Fruit fly (Drosophila melanogaster) whole organism, embryonic: ENCODE measurements around the gene CG6432.

Source experiments
- Atf-2 ChIP-seq: fragments of 200-800 bp; sonication (Bioruptor generic); optimal IDR thresholded peaks from 2 replicates; lab custom pipeline; 2016; ENCODE audit warnings: missing biosample characterization, missing genetic modification characterization
- CG10209 ChIP-seq: fragments of 200-800 bp; sonication (Bioruptor generic); optimal IDR thresholded peaks from 3 replicates; lab custom pipeline; 2017; ENCODE audit warnings: missing biosample characterization, mild to moderate bottlenecking, missing genetic modification characterization, missing genetic modification reagents
- CG10267 ChIP-seq: fragments of 200-800 bp; sonication (Bioruptor generic); optimal IDR thresholded peaks from 2 replicates; lab custom pipeline; 2018; ENCODE audit warnings: missing biosample characterization, mild to moderate bottlenecking, missing genetic modification characterization, moderate library complexity
- CG11723 ChIP-seq: fragments of 200-800 bp; sonication (Bioruptor generic); optimal IDR thresholded peaks from 2 replicates; lab custom pipeline; 2017; ENCODE audit warnings: missing biosample characterization, mild to moderate bottlenecking, missing genetic modification characterization
- CG12071 ChIP-seq: fragments of 200-800 bp; sonication (Bioruptor generic); optimal IDR thresholded peaks from 3 replicates; lab custom pipeline; 2018; ENCODE audit warnings: missing biosample characterization, mild to moderate bottlenecking, missing genetic modification characterization
- CG14050 ChIP-seq: fragments of 200-800 bp; sonication (Bioruptor generic); IDR thresholded peaks from 3 replicates; pipeline ENCODE4 v1.3.6; 2022; ENCODE audit warnings: missing biosample characterization, missing genetic modification characterization
- CG17186 ChIP-seq: fragments of 200-800 bp; sonication (Bioruptor generic); optimal IDR thresholded peaks from 3 replicates; lab custom pipeline; 2017; ENCODE audit warnings: missing biosample characterization, missing genetic modification reagents, missing genetic modification characterization
- CG1832 ChIP-seq: fragments of 200-800 bp; sonication (Bioruptor generic); optimal IDR thresholded peaks from 2 replicates; lab custom pipeline; 2017; ENCODE audit warnings: missing biosample characterization, mild to moderate bottlenecking, missing genetic modification characterization, inconsistent platforms
- CG30020 ChIP-seq: fragments of 200-800 bp; optimal IDR thresholded peaks from 2 replicates; lab custom pipeline; 2019; ENCODE audit warnings: missing biosample characterization, mild to moderate bottlenecking, missing genetic modification characterization, moderate library complexity
- CG31224 ChIP-seq: fragments of 200-800 bp; sonication (Bioruptor generic); IDR thresholded peaks from 2 replicates; pipeline ENCODE4 v1.3.6; 2022; ENCODE audit warnings: missing biosample characterization, missing genetic modification characterization
- CG6272 ChIP-seq: fragments of 200-800 bp; sonication (Bioruptor generic); IDR thresholded peaks from 2 replicates; pipeline ENCODE4 v1.3.6; 2022; ENCODE audit warnings: missing biosample characterization, missing genetic modification characterization
- CG6813 ChIP-seq: fragments of 200-800 bp; sonication (Bioruptor generic); optimal IDR thresholded peaks from 2 replicates; lab custom pipeline; 2017; ENCODE audit warnings: missing biosample characterization, missing genetic modification characterization, mild to moderate bottlenecking, moderate library complexity, missing genetic modification reagents
- CG8388 ChIP-seq: fragments of 200-800 bp; sonication (Bioruptor generic); optimal IDR thresholded peaks from 2 replicates; lab custom pipeline; 2019; ENCODE audit warnings: missing biosample characterization, mild to moderate bottlenecking, missing genetic modification characterization, moderate library complexity
- CG8478 ChIP-seq: fragments of >200 bp; optimal IDR thresholded peaks from 2 replicates; lab custom pipeline; 2018
- CTCF ChIP-seq: fragments of 200-800 bp; sonication (Bioruptor generic); optimal IDR thresholded peaks from 2 replicates; lab custom pipeline; 2017; ENCODE audit warnings: missing biosample characterization, mild to moderate bottlenecking, missing genetic modification characterization, moderate library complexity
- CoRest ChIP-seq: fragments of 200-800 bp; sonication (Bioruptor generic); optimal IDR thresholded peaks from 3 replicates; lab custom pipeline; 2018; ENCODE audit warnings: missing biosample characterization, mild to moderate bottlenecking, missing genetic modification characterization, moderate library complexity
- Dp ChIP-seq: fragments of 200-800 bp; sonication (Bioruptor generic); optimal IDR thresholded peaks from 2 replicates; lab custom pipeline; 2018; ENCODE audit warnings: missing biosample characterization, mild to moderate bottlenecking, missing genetic modification characterization, moderate library complexity
- Drgx ChIP-seq: fragments of 200-800 bp; sonication (Bioruptor generic); IDR thresholded peaks from 2 replicates; pipeline ENCODE4 v1.3.6; 2022; ENCODE audit warnings: missing biosample characterization, missing genetic modification characterization
- Fer1 ChIP-seq: fragments of 200-800 bp; sonication (Bioruptor generic); optimal IDR thresholded peaks from 2 replicates; lab custom pipeline; 2017; ENCODE audit warnings: missing biosample characterization, mild to moderate bottlenecking, missing genetic modification characterization
- H2.0 ChIP-seq: fragments of 200-800 bp; sonication (Bioruptor generic); IDR thresholded peaks from 2 replicates; pipeline ENCODE4 v1.3.6; 2022; ENCODE audit warnings: missing biosample characterization, missing genetic modification characterization
- HLH3B ChIP-seq: fragments of 200-800 bp; sonication (Bioruptor generic); IDR thresholded peaks from 2 replicates; pipeline ENCODE4 v1.3.6; 2022; ENCODE audit warnings: missing biosample characterization, missing genetic modification characterization
- Hr3 ChIP-seq: fragments of 200-800 bp; sonication (Bioruptor generic); optimal IDR thresholded peaks from 3 replicates; lab custom pipeline; 2016; ENCODE audit warnings: missing biosample characterization, missing genetic modification characterization
- Hsf ChIP-seq: fragments of 200-800 bp; sonication (Bioruptor generic); optimal IDR thresholded peaks from 3 replicates; lab custom pipeline; 2016; ENCODE audit warnings: missing biosample characterization, missing genetic modification characterization
- Myb ChIP-seq: fragments of 200-800 bp; sonication (Bioruptor generic); optimal IDR thresholded peaks from 2 replicates; lab custom pipeline; 2016; ENCODE audit warnings: missing biosample characterization, missing genetic modification characterization
- Nf-YA ChIP-seq: fragments of 200-800 bp; sonication (Bioruptor generic); IDR thresholded peaks from 2 replicates; pipeline ENCODE4 v1.3.6; 2022; ENCODE audit warnings: missing biosample characterization, missing genetic modification characterization
- NfI ChIP-seq: fragments of 200-800 bp; sonication (Bioruptor generic); optimal IDR thresholded peaks from 3 replicates; lab custom pipeline; 2018; ENCODE audit warnings: missing biosample characterization, mild to moderate bottlenecking, missing genetic modification characterization, moderate library complexity
- Sin3A ChIP-seq: fragments of >200 bp; optimal IDR thresholded peaks from 2 replicates; lab custom pipeline; 2018
- Six4 ChIP-seq: fragments of 200-800 bp; sonication (Bioruptor generic); optimal IDR thresholded peaks from 2 replicates; lab custom pipeline; 2016; ENCODE audit warnings: missing biosample characterization, missing genetic modification characterization
- Trl ChIP-seq, 3 experiments: fragments of >200 bp in 2 of 3; fragments of 200-800 bp in 1 of 3; sonication (Bioruptor generic) in 1 of 3; optimal IDR thresholded peaks; 2 replicates in 1 of 3; 3 replicates in 2 of 3; lab custom pipeline; 2016 to 2017; ENCODE audit warnings: missing biosample characterization in 1 of 3, missing genetic modification characterization in 1 of 3
- YL-1 ChIP-seq: fragments of 200-800 bp; sonication (Bioruptor generic); optimal IDR thresholded peaks from 3 replicates; lab custom pipeline; 2017; ENCODE audit warnings: missing biosample characterization, mild to moderate bottlenecking, missing genetic modification characterization
- ac ChIP-seq: fragments of 200-800 bp; sonication (Bioruptor generic); optimal IDR thresholded peaks from 3 replicates; lab custom pipeline; 2017; ENCODE audit warnings: missing biosample characterization, mild to moderate bottlenecking, missing genetic modification characterization
- ash1 ChIP-seq: fragments of 200-800 bp; sonication (Bioruptor generic); optimal IDR thresholded peaks from 2 replicates; lab custom pipeline; 2018; ENCODE audit warnings: missing biosample characterization, mild to moderate bottlenecking, missing genetic modification characterization
- az2 ChIP-seq: fragments of 200-800 bp; sonication (Bioruptor generic); optimal IDR thresholded peaks from 3 replicates; lab custom pipeline; 2016; ENCODE audit warnings: missing biosample characterization, missing genetic modification characterization
- dpn ChIP-seq, 2 experiments: fragments of 200-800 bp; sonication (Bioruptor generic); optimal IDR thresholded peaks; 3 replicates each; lab custom pipeline; 2016; ENCODE audit warnings: missing biosample characterization in 2 of 2, missing genetic modification characterization in 2 of 2
- gce ChIP-seq: fragments of 200-800 bp; sonication (Bioruptor generic); IDR thresholded peaks from 3 replicates; pipeline ENCODE4 v1.3.6; 2022; ENCODE audit warnings: missing biosample characterization, missing genetic modification characterization
- grau ChIP-seq: fragments of 200-800 bp; optimal IDR thresholded peaks from 3 replicates; lab custom pipeline; 2019; ENCODE audit warnings: missing biosample characterization, mild to moderate bottlenecking, missing genetic modification characterization, moderate library complexity
- gsb ChIP-seq: fragments of 200-800 bp; sonication (Bioruptor generic); IDR thresholded peaks from 2 replicates; pipeline ENCODE4 v1.3.6; 2022; ENCODE audit warnings: missing biosample characterization, missing genetic modification characterization
- kay ChIP-seq: fragments of 200-800 bp; sonication (Bioruptor generic); optimal IDR thresholded peaks from 2 replicates; lab custom pipeline; 2016; ENCODE audit warnings: missing biosample characterization, missing genetic modification characterization
- lilli ChIP-seq: fragments of 200-800 bp; sonication (Bioruptor generic); optimal IDR thresholded peaks from 3 replicates; lab custom pipeline; 2016; ENCODE audit warnings: missing biosample characterization, missing genetic modification characterization
- lola ChIP-seq, 3 experiments: fragments of >200 bp in 2 of 3; fragments of 200-800 bp in 1 of 3; sonication (Bioruptor generic) in 1 of 3; optimal IDR thresholded peaks; 2 replicates each; lab custom pipeline; 2017 to 2019; ENCODE audit warnings: missing biosample characterization in 3 of 3, missing genetic modification characterization in 3 of 3, mild to moderate bottlenecking in 1 of 3, moderate library complexity in 1 of 3
- nau ChIP-seq: fragments of 200-800 bp; sonication (Bioruptor generic); optimal IDR thresholded peaks from 3 replicates; lab custom pipeline; 2017; ENCODE audit warnings: missing biosample characterization, mild to moderate bottlenecking, missing genetic modification characterization, missing genetic modification reagents
- pfk ChIP-seq: fragments of 200-800 bp; sonication (Bioruptor generic); optimal IDR thresholded peaks from 2 replicates; lab custom pipeline; 2018; ENCODE audit warnings: missing biosample characterization, mild to moderate bottlenecking, missing genetic modification characterization, moderate library complexity
- psq ChIP-seq: fragments of 200-800 bp; sonication (Bioruptor generic); optimal IDR thresholded peaks from 2 replicates; lab custom pipeline; 2017; ENCODE audit warnings: missing biosample characterization, missing genetic modification characterization
- pzg ChIP-seq: fragments of 200-800 bp; sonication (Bioruptor generic); optimal IDR thresholded peaks from 3 replicates; lab custom pipeline; 2018; ENCODE audit warnings: missing biosample characterization, mild to moderate bottlenecking, missing genetic modification characterization, moderate library complexity
- sisA ChIP-seq: fragments of 200-800 bp; sonication (Bioruptor generic); IDR thresholded peaks from 2 replicates; pipeline ENCODE4 v1.3.6; 2022; ENCODE audit warnings: missing biosample characterization, missing genetic modification characterization
- stwl ChIP-seq: fragments of 200-800 bp; sonication (Bioruptor generic); optimal IDR thresholded peaks from 3 replicates; lab custom pipeline; 2018; ENCODE audit warnings: missing biosample characterization, mild to moderate bottlenecking, missing genetic modification characterization, moderate library complexity
- tll ChIP-seq, 2 experiments: fragments of 200-800 bp in 1 of 2; fragments of >200 bp in 1 of 2; sonication (Bioruptor generic) in 1 of 2; optimal IDR thresholded peaks; 2 replicates each; lab custom pipeline; 2017 to 2019; ENCODE audit warnings: missing biosample characterization in 2 of 2, missing genetic modification characterization in 2 of 2, mild to moderate bottlenecking in 1 of 2, moderate library complexity in 1 of 2
- vnd ChIP-seq: fragments of 200-800 bp; sonication (Bioruptor generic); IDR thresholded peaks from 3 replicates; pipeline ENCODE4 v1.3.6; 2022; ENCODE audit warnings: missing biosample characterization, missing genetic modification characterization; ENCODE audit not compliant: partially characterized antibody
- zfh1 ChIP-seq: fragments of 200-800 bp; sonication (Bioruptor generic); IDR thresholded peaks from 3 replicates; pipeline ENCODE4 v1.3.6; 2022; ENCODE audit warnings: missing biosample characterization, missing genetic modification characterization

CG6432 gene

DNA sequence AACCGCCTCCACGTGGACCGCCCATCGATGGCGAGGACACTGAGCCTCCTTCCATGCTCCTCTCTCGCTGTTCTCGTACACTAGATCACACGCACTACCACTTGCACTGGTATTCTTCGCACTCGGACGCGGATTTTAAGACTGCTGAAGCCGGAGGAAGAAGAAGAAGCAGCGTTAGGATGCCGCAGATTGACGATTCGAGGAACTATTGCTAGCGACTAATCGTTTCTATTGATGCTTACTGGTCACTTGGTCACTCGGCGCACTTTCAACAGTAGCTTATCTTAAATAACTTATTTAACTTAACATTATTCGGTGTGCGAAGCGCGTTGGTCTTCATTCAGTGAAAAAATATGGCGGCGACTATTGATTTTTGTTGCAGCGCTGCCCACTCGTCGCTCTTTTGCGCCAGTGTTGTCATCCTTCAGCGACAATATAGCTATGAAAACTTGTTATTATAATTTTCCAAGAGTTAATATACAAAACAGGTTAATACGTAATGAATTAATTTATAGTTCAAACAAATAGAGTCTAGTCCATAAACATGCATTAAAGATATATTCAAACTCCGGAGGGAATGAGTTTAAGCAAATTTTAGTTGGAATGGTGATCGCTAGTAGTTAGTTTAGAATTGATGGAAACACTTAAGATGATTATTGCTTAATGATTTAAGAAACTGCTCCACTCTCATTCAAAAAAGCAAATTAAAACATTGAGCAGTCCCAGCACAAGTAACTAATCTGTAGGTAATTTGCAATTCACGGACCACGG is 11.9 kb downstream of the CG6432 start, which contains the start of the genes CG5746 and CG6454 (continued):
- peak; percentile 71 for TF ChIP-seq Hsf (GFP tag; lab: Kevin White, UChicago)
- TF ChIP-seq CG31224 (GFP tag; lab: Robert Waterston, UW): no peak; the same call in 1 of the 2 replicates
- no peak for TF ChIP-seq gsb
- no peak for TF ChIP-seq CG11723 (GFP tag; lab: Kevin White, UChicago)
- no peak for TF ChIP-seq CG8388 (GFP tag; lab: Kevin White, UChicago)
- TF ChIP-seq az2: peak; percentile 48
- TF ChIP-seq ash1 (GFP tag; lab: Kevin White, UChicago): no peak
- no peak for TF ChIP-seq Nf-YA (GFP tag; lab: Robert Waterston, UW)
- peak; percentile 35; the same call in 1 of the 3 replicates for TF ChIP-seq zfh1 (GFP tag; lab: Robert Waterston, UW)
- no peak for TF ChIP-seq NfI (GFP tag; lab: Kevin White, UChicago)
- TF ChIP-seq CG6813 (GFP tag; lab: Kevin White, UChicago): no peak
- peak; percentile 72 for TF ChIP-seq CG10267 (tag; lab: Kevin White, UChicago)
- no peak for TF ChIP-seq Trl (optimal IDR thresholded peaks at IDR 0.05; lab: Kevin White, UChicago)
- peak; percentile 65 for TF ChIP-seq Trl (GFP tag; optimal IDR thresholded peaks at IDR 0.05; lab: Kevin White, UChicago)
- TF ChIP-seq nau: no peak
- TF ChIP-seq Hr3 (GFP tag; lab: Kevin White, UChicago): peak; percentile 73
- peak; percentile 51; the same call in 1 of the 2 replicates for TF ChIP-seq HLH3B (GFP tag; lab: Robert Waterston, UW)
- peak; percentile 48 for TF ChIP-seq pzg (GFP tag; lab: Kevin White, UChicago)
- TF ChIP-seq psq (GFP tag; lab: Kevin White, UChicago): peak; percentile 23
- TF ChIP-seq CG6272 (GFP tag; lab: Robert Waterston, UW): 0 out of 2 replicates have a peak, but pooled peaks have one; percentile 32
- peak; percentile 48 for TF ChIP-seq Myb
- TF ChIP-seq vnd (GFP tag; lab: Robert Waterston, UW): no peak
- TF ChIP-seq dpn (GFP tag; optimal IDR thresholded peaks at IDR 0.05; lab: Kevin White, UChicago): peak; percentile 31 to 65
- TF ChIP-seq stwl (tag; lab: Kevin White, UChicago): peak; percentile 48
- peak; percentile 69 for TF ChIP-seq CG17186 (GFP tag; lab: Kevin White, UChicago)
- peak; percentile 68 for TF ChIP-seq Sin3A (lab: Kevin White, UChicago)
- TF ChIP-seq tll (GFP tag; optimal IDR thresholded peaks at IDR 0.05; lab: Kevin White, UChicago): peak in 1 of 2 experiments; percentile 11
- TF ChIP-seq lola (GFP tag; optimal IDR thresholded peaks at IDR 0.05; lab: Kevin White, UChicago): peak in 1 of 3 experiments; percentile 62
- no peak for TF ChIP-seq CTCF (GFP tag; lab: Kevin White, UChicago)
- no peak for TF ChIP-seq kay (GFP tag; lab: Kevin White, UChicago)
- peak; percentile 14 for TF ChIP-seq Dp (GFP tag; lab: Kevin White, UChicago)
- TF ChIP-seq Fer1: no peak
- TF ChIP-seq CoRest: peak; percentile 79
- TF ChIP-seq CG10209 (GFP tag; lab: Kevin White, UChicago): no peak
- no peak for TF ChIP-seq CG12071
- TF ChIP-seq Six4 (GFP tag; lab: Kevin White, UChicago): peak; percentile 33
- TF ChIP-seq CG8478 (lab: Kevin White, UChicago): no peak
- TF ChIP-seq CG1832 (GFP tag; lab: Kevin White, UChicago): no peak
- TF ChIP-seq ac: no peak
- TF ChIP-seq YL-1 (GFP tag; lab: Kevin White, UChicago): peak; percentile 89
- TF ChIP-seq H2.0 (GFP tag; lab: Robert Waterston, UW): 0 out of 2 replicates have a peak, but pooled peaks have one; percentile 43
- peak; percentile 26; the same call in 1 of the 2 replicates for TF ChIP-seq sisA (GFP tag; lab: Robert Waterston, UW)
- TF ChIP-seq CG30020 (tag; lab: Kevin White, UChicago): peak; percentile 69
- TF ChIP-seq pfk (GFP tag; lab: Kevin White, UChicago): no peak
- TF ChIP-seq lilli: peak; percentile 76
- no peak for TF ChIP-seq CG14050 (GFP tag; lab: Robert Waterston, UW)
- TF ChIP-seq gce (GFP tag; lab: Robert Waterston, UW): no peak
- no peak for TF ChIP-seq Drgx (GFP tag; lab: Robert Waterston, UW)
- TF ChIP-seq grau (tag; lab: Kevin White, UChicago): no peak
- peak; percentile 51 for TF ChIP-seq Atf-2 (GFP tag; lab: Kevin White, UChicago)
